Fruit fly (Drosophila melanogaster) whole organism, pupa: ENCODE data around the gene fru.

Source experiments
- CG12605 ChIP-seq: fragments of 200-800 bp; sonication (Bioruptor generic); IDR thresholded peaks from 2 replicates; pipeline ENCODE4 v1.3.6; 2022; ENCODE audit warnings: missing biosample characterization, missing genetic modification characterization
- CG14655 ChIP-seq: fragments of 200-800 bp; sonication (Bioruptor generic); optimal IDR thresholded peaks from 3 replicates; lab custom pipeline; 2017; ENCODE audit warnings: mild to moderate bottlenecking, missing biosample characterization, missing genetic modification reagents, missing genetic modification characterization
- CG17806 ChIP-seq: fragments of 200-800 bp; sonication (Bioruptor generic); optimal IDR thresholded peaks from 2 replicates; lab custom pipeline; 2018; ENCODE audit warnings: missing biosample characterization, mild to moderate bottlenecking, missing genetic modification characterization, moderate library complexity
- CG9948 ChIP-seq: fragments of 200-800 bp; sonication (Bioruptor generic); optimal IDR thresholded peaks from 2 replicates; lab custom pipeline; 2018; ENCODE audit warnings: missing biosample characterization, mild to moderate bottlenecking, missing genetic modification characterization, moderate library complexity
- D1 ChIP-seq: fragments of 200-800 bp; sonication (Bioruptor generic); optimal IDR thresholded peaks from 2 replicates; lab custom pipeline; 2018; ENCODE audit warnings: missing biosample characterization, mild to moderate bottlenecking, missing genetic modification characterization, moderate library complexity
- EcR ChIP-seq: fragments of 200-800 bp; sonication (Bioruptor generic); optimal IDR thresholded peaks from 3 replicates; lab custom pipeline; 2019; ENCODE audit warnings: missing biosample characterization, missing genetic modification characterization, mild to moderate bottlenecking, moderate library complexity, missing genetic modification reagents
- Snoo ChIP-seq: fragments of 200-800 bp; sonication (Bioruptor generic); optimal IDR thresholded peaks from 3 replicates; lab custom pipeline; 2017; ENCODE audit warnings: missing biosample characterization, mild to moderate bottlenecking, missing genetic modification characterization, inconsistent platforms
- fd96Ca ChIP-seq: fragments of 200-800 bp; sonication (Bioruptor generic); IDR thresholded peaks from 3 replicates; pipeline ENCODE4 v1.3.6; 2022; ENCODE audit warnings: missing biosample characterization, missing genetic modification characterization
- gl ChIP-seq: fragments of 200-800 bp; sonication (Bioruptor generic); optimal IDR thresholded peaks from 2 replicates; lab custom pipeline; 2018; ENCODE audit warnings: missing biosample characterization, mild to moderate bottlenecking, missing genetic modification characterization

dm6 chr3R:18422446-18422845 lies 122.9 kb downstream of the fru start:
- TF ChIP-seq EcR (GFP tag; lab: Kevin White, UChicago), result no peak
- no peak for TF ChIP-seq D1 (tag; lab: Kevin White, UChicago)
- no peak for TF ChIP-seq CG14655 (GFP tag; lab: Kevin White, UChicago)
- no peak for TF ChIP-seq fd96Ca (GFP tag; lab: Robert Waterston, UW)
- no peak for TF ChIP-seq Snoo
- no peak for TF ChIP-seq gl (tag; lab: Kevin White, UChicago)
- TF ChIP-seq CG12605 (GFP tag; lab: Robert Waterston, UW), result no peak
- no peak for TF ChIP-seq CG9948
- no peak for TF ChIP-seq CG17806 (tag; lab: Kevin White, UChicago)
